Fruit fly (Drosophila melanogaster): ENCODE results near the gene Cdc16.

Cdc16 gene

DNA sequence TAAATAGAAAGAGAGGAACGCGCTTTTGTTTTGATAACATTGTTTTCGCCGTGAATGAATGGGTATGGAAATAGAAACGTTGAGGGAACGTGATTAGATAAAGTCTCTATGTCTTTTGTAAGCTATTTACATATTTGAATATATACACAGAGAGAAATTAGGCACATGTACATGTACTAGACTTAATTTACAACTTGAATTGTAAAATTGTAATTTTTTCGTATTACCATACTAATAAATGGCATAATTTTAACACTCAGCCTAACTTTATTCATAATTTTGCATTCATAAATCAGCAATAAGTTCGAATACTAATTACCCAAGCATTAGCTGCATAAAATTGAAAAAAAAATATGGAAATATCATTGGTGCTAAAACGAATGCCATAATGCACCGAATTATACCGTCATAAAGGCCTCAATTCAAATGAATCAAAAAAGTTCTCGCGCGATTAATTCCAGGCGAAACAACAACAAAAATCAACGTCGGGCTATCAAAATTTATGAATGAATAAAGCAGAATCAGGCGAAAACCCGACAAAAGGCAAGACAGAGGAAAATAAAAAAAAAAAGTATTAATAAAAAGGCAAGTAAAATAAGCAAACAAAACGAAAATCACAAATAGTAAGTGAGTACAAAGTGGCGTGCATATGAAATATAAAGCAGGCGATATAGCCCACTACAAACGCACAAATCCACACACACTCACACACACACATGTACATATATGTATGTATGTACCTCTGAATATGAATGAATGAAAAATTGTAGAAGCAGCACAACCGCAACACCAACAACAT, 51.7 kb downstream of the Cdc16 start (continued):
- TF ChIP-seq Ets21C (GFP tag; optimal IDR thresholded peaks at IDR 0.05) (no peak), CG6792 (GFP tag; optimal IDR thresholded peaks at IDR 0.05) (no peak), CG8119 (GFP tag; IDR thresholded peaks at IDR 0.05) (no peak), CG6163 (GFP tag; IDR thresholded peaks at IDR 0.05) (no peak; the same call in 2 of the 3 replicates), esn (GFP tag; optimal IDR thresholded peaks at IDR 0.05) (peak; percentile 17), vri (GFP tag; optimal IDR thresholded peaks at IDR 0.05) (no peak), CG32006 (GFP tag; optimal IDR thresholded peaks at IDR 0.05) (no peak), CG34406 (GFP tag; optimal IDR thresholded peaks at IDR 0.05) (no peak), Eip78C (GFP tag) (peak; percentile 39), Eip93F (GFP tag; optimal IDR thresholded peaks at IDR 0.05) (no peak), CG11294 (GFP tag; IDR thresholded peaks at IDR 0.05) (no peak), CG15336 (GFP tag; IDR thresholded peaks at IDR 0.05) (0 out of 2 replicates have a peak, but pooled peaks have one; percentile 12), CG8319 (GFP tag; optimal IDR thresholded peaks at IDR 0.05) (no peak), dsx (GFP tag; optimal IDR thresholded peaks at IDR 0.05; ENCODE audit: poor library complexity, severe bottlenecking) (peak; percentile 46), CG7368 (GFP tag; optimal IDR thresholded peaks at IDR 0.05) (no peak)

DNA sequence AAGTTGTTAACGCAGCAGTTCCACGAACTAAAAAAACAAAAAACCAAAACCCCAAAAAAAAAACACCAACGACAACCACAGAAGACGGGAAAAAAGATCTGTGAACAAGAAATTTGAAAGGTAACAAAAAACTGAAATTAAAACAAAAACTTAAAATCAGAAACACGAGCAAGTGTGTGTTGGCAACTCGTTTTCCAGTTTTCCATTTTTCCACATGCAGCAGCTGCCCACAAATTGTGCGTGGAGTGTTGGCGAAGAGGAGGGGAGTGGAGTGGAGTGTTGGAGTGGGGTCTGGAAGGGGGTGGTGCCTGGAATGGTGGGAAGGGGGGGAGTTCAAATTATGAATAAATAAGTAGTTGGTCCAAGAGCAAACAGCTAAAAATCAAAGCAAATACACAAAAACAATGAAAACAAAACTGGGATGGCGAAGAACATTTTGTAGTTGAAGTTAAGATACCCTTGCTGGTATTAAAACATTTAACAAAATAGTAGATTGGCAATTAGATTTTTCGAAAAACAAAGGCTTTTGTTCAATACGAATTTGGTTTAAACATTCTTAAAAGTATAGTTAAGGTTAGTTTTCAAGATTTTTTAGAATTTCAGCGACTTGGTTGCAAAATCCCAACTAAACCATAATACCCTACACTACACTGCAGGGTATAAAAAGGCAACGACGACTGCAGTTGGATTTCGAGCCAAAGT, 52.5 kb downstream of the Cdc16 start:
- no peak for TF ChIP-seq CG11762 (GFP tag; optimal IDR thresholded peaks at IDR 0.05; ENCODE audit: insufficient read depth)
- TF ChIP-seq CG9139 (GFP tag; optimal IDR thresholded peaks at IDR 0.05) = no peak
- TF ChIP-seq Eip93F (GFP tag; optimal IDR thresholded peaks at IDR 0.05) = no peak
- TF ChIP-seq CG4318 (GFP tag; optimal IDR thresholded peaks at IDR 0.05) = peak; percentile 40
- TF ChIP-seq pdm3 (GFP tag; optimal IDR thresholded peaks at IDR 0.05) = peak; percentile 39
- no peak for TF ChIP-seq CG15336 (GFP tag; IDR thresholded peaks at IDR 0.05)
- TF ChIP-seq achi (GFP tag; optimal IDR thresholded peaks at IDR 0.05) = no peak
- TF ChIP-seq CG1621 (tag; optimal IDR thresholded peaks at IDR 0.05) = no peak
- TF ChIP-seq CG10631 (GFP tag; optimal IDR thresholded peaks at IDR 0.05) = peak; percentile 40
- no peak for TF ChIP-seq fd85E (GFP tag; optimal IDR thresholded peaks at IDR 0.05)
- TF ChIP-seq CG10669 (GFP tag; optimal IDR thresholded peaks at IDR 0.05) = peak; percentile 14
- TF ChIP-seq Ets96B (tag; optimal IDR thresholded peaks at IDR 0.05) = no peak
- peak; percentile 46 for TF ChIP-seq CG3032 (tag; optimal IDR thresholded peaks at IDR 0.05)
- no peak for TF ChIP-seq Lpt (GFP tag; optimal IDR thresholded peaks at IDR 0.05)
- TF ChIP-seq CG6854 (GFP tag; optimal IDR thresholded peaks at IDR 0.05) = no peak
- TF ChIP-seq CG3919 (GFP tag; optimal IDR thresholded peaks at IDR 0.05) = peak; percentile 46
- no peak for TF ChIP-seq ss (GFP tag; optimal IDR thresholded peaks at IDR 0.05)
- TF ChIP-seq CG6163 (GFP tag; IDR thresholded peaks at IDR 0.05) = 0 out of 3 replicates have a peak, but pooled peaks have one; percentile 32
- TF ChIP-seq acj6 (GFP tag; optimal IDR thresholded peaks at IDR 0.05) = peak; percentile 62
- TF ChIP-seq vri (GFP tag; optimal IDR thresholded peaks at IDR 0.05) = peak; percentile 6
- TF ChIP-seq Blimp-1 (GFP tag; optimal IDR thresholded peaks at IDR 0.05) = no peak
- TF ChIP-seq Smox (GFP tag; optimal IDR thresholded peaks at IDR 0.05) = peak; percentile 69
- TF ChIP-seq salr (GFP tag; optimal IDR thresholded peaks at IDR 0.05) = no peak
- TF ChIP-seq CG8319 (GFP tag; optimal IDR thresholded peaks at IDR 0.05) = peak; percentile 20
- TF ChIP-seq Sox15 (GFP tag; optimal IDR thresholded peaks at IDR 0.05) = peak; percentile 65
- peak; percentile 58 for TF ChIP-seq Sox14 (GFP tag; optimal IDR thresholded peaks at IDR 0.05)
- no peak for TF ChIP-seq CG6808 (GFP tag; optimal IDR thresholded peaks at IDR 0.05)
- no peak for TF ChIP-seq CG16779 (tag; optimal IDR thresholded peaks at IDR 0.05)
- peak; percentile 59 for TF ChIP-seq CG32006 (GFP tag; optimal IDR thresholded peaks at IDR 0.05)
- peak; percentile 49 for TF ChIP-seq lz (GFP tag; optimal IDR thresholded peaks at IDR 0.05)
- TF ChIP-seq CG7368 (GFP tag; optimal IDR thresholded peaks at IDR 0.05) = no peak
- peak; percentile 88 for TF ChIP-seq svp (GFP tag)
- no peak for TF ChIP-seq fkh (GFP tag; optimal IDR thresholded peaks at IDR 0.05)
- TF ChIP-seq spab (GFP tag; optimal IDR thresholded peaks at IDR 0.05) = no peak
- TF ChIP-seq CG11294 (GFP tag; IDR thresholded peaks at IDR 0.05) = no peak
- peak; percentile 64 for TF ChIP-seq cyc (GFP tag; optimal IDR thresholded peaks at IDR 0.05)
- TF ChIP-seq topi (GFP tag; optimal IDR thresholded peaks at IDR 0.05) = peak; percentile 64
- TF ChIP-seq esn (GFP tag; optimal IDR thresholded peaks at IDR 0.05) = peak; percentile 56
- TF ChIP-seq Ets21C (GFP tag; optimal IDR thresholded peaks at IDR 0.05) = peak; percentile 50
- TF ChIP-seq CG6792 (GFP tag; optimal IDR thresholded peaks at IDR 0.05) = peak; percentile 34
- TF ChIP-seq CG8632 (GFP tag; optimal IDR thresholded peaks at IDR 0.05) = peak; percentile 59

Data from whole organism, prepupa.